Worm (Caenorhabditis elegans) whole organism, L2 larva: Measurements from ENCODE around the gene ugtp-1.

Experiments
- C34F6.9 ChIP-seq: fragments of 150-350 bp; optimal IDR thresholded peaks from 2 replicates; lab custom pipeline; 2014; ENCODE audit warnings: missing biosample characterization, missing genetic modification characterization
- F13H6.1 ChIP-seq: sonication (generic microtip); optimal IDR thresholded peaks from 2 replicates; lab custom pipeline; 2016; ENCODE audit warnings: missing genetic modification characterization, missing compliant biosample characterization
- R02D3.7 ChIP-seq: fragments of 150-350 bp; optimal IDR thresholded peaks from 2 replicates; lab custom pipeline; 2014; ENCODE audit warnings: missing biosample characterization, missing genetic modification characterization
- alr-1 ChIP-seq: fragments of 150-350 bp; optimal IDR thresholded peaks from 2 replicates; lab custom pipeline; 2014; ENCODE audit warnings: missing biosample characterization, missing genetic modification characterization
- ceh-16 ChIP-seq: fragments of 150-350 bp; optimal IDR thresholded peaks from 2 replicates; lab custom pipeline; 2014; ENCODE audit warnings: missing biosample characterization, missing genetic modification characterization
- lin-39 ChIP-seq: fragments of 150-350 bp; optimal IDR thresholded peaks from 2 replicates; lab custom pipeline; 2014; ENCODE audit warnings: missing biosample characterization, missing genetic modification reagents, missing genetic modification characterization
- nhr-129 ChIP-seq: fragments of 150-350 bp; optimal IDR thresholded peaks from 2 replicates; lab custom pipeline; 2014; ENCODE audit warnings: missing biosample characterization, missing genetic modification characterization
- nhr-25 ChIP-seq: fragments of 150-350 bp; sonication (generic microtip); optimal IDR thresholded peaks from 3 replicates; lab custom pipeline; 2014; ENCODE audit warnings: missing biosample characterization, missing genetic modification characterization
- skn-1 ChIP-seq: sonication (generic microtip); optimal IDR thresholded peaks from 2 replicates; lab custom pipeline; 2017; ENCODE audit warnings: missing biosample characterization, missing genetic modification characterization
- unc-62 ChIP-seq: fragments of 150-350 bp; optimal IDR thresholded peaks from 2 replicates; lab custom pipeline; 2014; ENCODE audit warnings: missing biosample characterization, missing genetic modification reagents, missing genetic modification characterization
- ztf-11 ChIP-seq: sonication (generic microtip); optimal IDR thresholded peaks from 2 replicates; lab custom pipeline; 2017; ENCODE audit warnings: missing biosample characterization, missing genetic modification characterization
- ztf-4 ChIP-seq: fragments of 150-350 bp; optimal IDR thresholded peaks from 2 replicates; lab custom pipeline; 2014; ENCODE audit warnings: missing biosample characterization, missing genetic modification characterization

ce11 chrIII:8733667-8734066 is 16.8 kb downstream of the ugtp-1 start:
- TF ChIP-seq nhr-25: no peak
- no peak for TF ChIP-seq ztf-4 (tag; lab: Kevin White, UChicago)
- TF ChIP-seq R02D3.7 (tag; lab: Kevin White, UChicago): no peak
- TF ChIP-seq ztf-11 (tag; lab: Kevin White, UChicago): no peak
- TF ChIP-seq unc-62 (GFP tag; lab: Kevin White, UChicago): no peak
- TF ChIP-seq F13H6.1 (tag; lab: Kevin White, UChicago): no peak
- no peak for TF ChIP-seq skn-1
- no peak for TF ChIP-seq alr-1 (tag; lab: Kevin White, UChicago)
- TF ChIP-seq C34F6.9: no peak
- no peak for TF ChIP-seq lin-39
- no peak for TF ChIP-seq ceh-16 (tag; lab: Kevin White, UChicago)
- no peak for TF ChIP-seq nhr-129
